Worm (Caenorhabditis elegans) whole organism, L4 larva: ENCODE measurements around the gene pqn-96.
A peak's percentile ranks its signal among the peaks of the same experiment; 100 is the strongest.

Experiments used
- D1046.2 ChIP-seq: fragments of 200-800 bp; sonication (Bioruptor generic); IDR thresholded peaks from 2 replicates; pipeline ENCODE4 v1.3.6; 2022; ENCODE audit warnings: missing genetic modification characterization, missing compliant biosample characterization
- F10B5.3 ChIP-seq: sonication (generic microtip); optimal IDR thresholded peaks from 2 replicates; lab custom pipeline; 2016; ENCODE audit warnings: mild to moderate bottlenecking, missing genetic modification characterization, missing compliant biosample characterization
- F26F4.8 ChIP-seq: fragments of 200-800 bp; sonication (Bioruptor generic); conservative IDR thresholded peaks from 2 replicates; pipeline ENCODE4 v1.3.6; 2022; ENCODE audit warnings: missing genetic modification characterization, missing compliant biosample characterization
- F37D6.2 ChIP-seq: sonication (generic microtip); optimal IDR thresholded peaks from 2 replicates; lab custom pipeline; 2016; ENCODE audit warnings: mild to moderate bottlenecking, missing genetic modification characterization, missing compliant biosample characterization
- F44E2.7 ChIP-seq: fragments of 200-800 bp; sonication (Bioruptor generic); IDR thresholded peaks from 2 replicates; pipeline ENCODE4 v2.1.2; 2022; ENCODE audit warnings: missing genetic modification characterization, missing compliant biosample characterization
- T20F7.1 ChIP-seq: fragments of 200-800 bp; sonication (Bioruptor generic); optimal IDR thresholded peaks from 2 replicates; lab custom pipeline; 2018; ENCODE audit warnings: mild to moderate bottlenecking, missing genetic modification characterization, missing compliant biosample characterization
- ZK546.5 ChIP-seq, 2 experiments: sonication (generic microtip); optimal IDR thresholded peaks; 2 replicates each; lab custom pipeline; 2017; ENCODE audit warnings: missing biosample characterization in 2 of 2, missing genetic modification characterization in 2 of 2
- aha-1 ChIP-seq: fragments of 150-350 bp; peaks from one replicate; lab custom pipeline; 2014; ENCODE audit warnings: missing biosample characterization, missing genetic modification characterization
- aly-2 ChIP-seq: sonication (generic microtip); optimal IDR thresholded peaks from 2 replicates; lab custom pipeline; 2018; ENCODE audit warnings: missing biosample characterization, missing genetic modification characterization
- attf-4 ChIP-seq: sonication (generic microtip); optimal IDR thresholded peaks from 3 replicates; lab custom pipeline; 2017; ENCODE audit warnings: missing biosample characterization, missing genetic modification characterization
- ceh-32 ChIP-seq: sonication (generic microtip); optimal IDR thresholded peaks from 2 replicates; lab custom pipeline; 2016; ENCODE audit warnings: mild to moderate bottlenecking, missing genetic modification characterization, missing compliant biosample characterization; ENCODE audit not compliant: poor library complexity
- ces-1 ChIP-seq: fragments of 150-350 bp; sonication (generic microtip); optimal IDR thresholded peaks from 4 replicates; lab custom pipeline; 2014; ENCODE audit warnings: missing biosample characterization, missing genetic modification reagents, missing genetic modification characterization
- ctbp-1 ChIP-seq: fragments of 200-800 bp; sonication (Bioruptor generic); IDR thresholded peaks from 2 replicates; pipeline ENCODE4 v1.3.6; 2022; ENCODE audit warnings: missing genetic modification reagents, missing genetic modification characterization, missing compliant biosample characterization
- daf-8 ChIP-seq: fragments of 200-800 bp; sonication (Bioruptor generic); IDR thresholded peaks from 2 replicates; pipeline ENCODE4 v1.3.6; 2022; ENCODE audit warnings: missing genetic modification characterization, missing compliant biosample characterization
- dmd-9 ChIP-seq: fragments of 200-800 bp; sonication (Bioruptor generic); IDR thresholded peaks from 2 replicates; pipeline ENCODE4 v1.3.6; 2022; ENCODE audit warnings: missing genetic modification reagents, missing genetic modification characterization, missing compliant biosample characterization
- dve-1 ChIP-seq: sonication (generic microtip); optimal IDR thresholded peaks from 2 replicates; lab custom pipeline; 2017; ENCODE audit warnings: antibody characterized with exemption, mild to moderate bottlenecking, missing genetic modification characterization, missing compliant biosample characterization; ENCODE audit not compliant: insufficient read depth
- gei-8 ChIP-seq: fragments of 200-800 bp; sonication (Bioruptor generic); optimal IDR thresholded peaks from 2 replicates; lab custom pipeline; 2018; ENCODE audit warnings: mild to moderate bottlenecking, missing genetic modification characterization, missing compliant biosample characterization
- hlh-11 ChIP-seq: fragments of 200-800 bp; sonication (Bioruptor generic); optimal IDR thresholded peaks from 2 replicates; lab custom pipeline; 2018; ENCODE audit warnings: mild to moderate bottlenecking, missing genetic modification characterization, missing compliant biosample characterization
- hlh-30 ChIP-seq: sonication (generic microtip); optimal IDR thresholded peaks from 2 replicates; lab custom pipeline; 2017; ENCODE audit warnings: antibody characterized with exemption, mild to moderate bottlenecking, missing genetic modification characterization, missing compliant biosample characterization; ENCODE audit not compliant: insufficient read depth
- hmg-1.1 ChIP-seq: fragments of 200-800 bp; sonication (Bioruptor generic); IDR thresholded peaks from 2 replicates; pipeline ENCODE4 v1.3.6; 2022; ENCODE audit warnings: missing genetic modification reagents, missing genetic modification characterization, missing compliant biosample characterization
- jun-1 ChIP-seq: fragments of 150-350 bp; optimal IDR thresholded peaks from 2 replicates; lab custom pipeline; 2014; ENCODE audit warnings: missing biosample characterization, missing genetic modification reagents, missing genetic modification characterization
- lin-1 ChIP-seq: fragments of 200-800 bp; sonication (Bioruptor generic); IDR thresholded peaks from 2 replicates; pipeline ENCODE4 v1.3.6; 2022; ENCODE audit warnings: missing genetic modification reagents, missing genetic modification characterization, missing compliant biosample characterization
- lin-13 ChIP-seq: fragments of 150-350 bp; optimal IDR thresholded peaks from 2 replicates; lab custom pipeline; 2014; ENCODE audit warnings: missing biosample characterization, missing genetic modification reagents, missing genetic modification characterization
- lir-3 ChIP-seq: sonication (generic microtip); optimal IDR thresholded peaks from 2 replicates; lab custom pipeline; 2016; ENCODE audit warnings: mild to moderate bottlenecking, missing genetic modification characterization, missing compliant biosample characterization
- lsy-2 ChIP-seq, 2 experiments: fragments of 150-350 bp in 1 of 2; sonication (generic microtip) in 1 of 2; optimal IDR thresholded peaks; 2 replicates each; lab custom pipeline; 2014 to 2017; ENCODE audit warnings: missing biosample characterization in 2 of 2, missing genetic modification characterization in 2 of 2
- mdl-1 ChIP-seq, 2 experiments: fragments of 150-350 bp in 1 of 2; sonication (generic microtip) in 1 of 2; optimal IDR thresholded peaks; 2 replicates each; lab custom pipeline; 2014 to 2017; ENCODE audit warnings: missing biosample characterization in 2 of 2, missing genetic modification characterization in 2 of 2
- mep-1 ChIP-seq: fragments of 150-350 bp; sonication (generic microtip); optimal IDR thresholded peaks from 3 replicates; lab custom pipeline; 2014; ENCODE audit warnings: missing biosample characterization, missing genetic modification characterization
- mes-2 ChIP-seq: sonication (generic microtip); optimal IDR thresholded peaks from 2 replicates; lab custom pipeline; 2016; ENCODE audit warnings: missing genotype, mild to moderate bottlenecking, missing genetic modification characterization, missing compliant biosample characterization; ENCODE audit not compliant: poor library complexity, severe bottlenecking
- mxl-2 ChIP-seq: fragments of 200-800 bp; sonication (Bioruptor generic); conservative IDR thresholded peaks from 2 replicates; pipeline ENCODE4 v1.3.6; 2022; ENCODE audit warnings: missing genetic modification reagents, missing genetic modification characterization, missing compliant biosample characterization
- mxl-3 ChIP-seq: fragments of 200-800 bp; sonication (Bioruptor generic); optimal IDR thresholded peaks from 2 replicates; lab custom pipeline; 2018; ENCODE audit warnings: mild to moderate bottlenecking, missing genetic modification characterization, missing compliant biosample characterization
- nhr-25 ChIP-seq: sonication (generic microtip); optimal IDR thresholded peaks from 2 replicates; lab custom pipeline; 2017; ENCODE audit warnings: missing genetic modification characterization, mild to moderate bottlenecking, missing compliant biosample characterization, antibody characterized with exemption, moderate library complexity, borderline replicate concordance; ENCODE audit not compliant: insufficient read depth
- nhr-28 ChIP-seq: fragments of 150-350 bp; optimal IDR thresholded peaks from 2 replicates; lab custom pipeline; 2014; ENCODE audit warnings: missing biosample characterization, missing genetic modification characterization
- nhr-41 ChIP-seq: fragments of 200-800 bp; sonication (Bioruptor generic); IDR thresholded peaks from 2 replicates; pipeline ENCODE4 v1.3.6; 2022; ENCODE audit warnings: missing genetic modification reagents, missing genetic modification characterization, missing compliant biosample characterization
- nhr-42 ChIP-seq: fragments of 200-800 bp; sonication (Bioruptor generic); IDR thresholded peaks from 2 replicates; pipeline ENCODE4 v1.3.6; 2022; ENCODE audit warnings: missing genetic modification characterization, missing compliant biosample characterization
- nhr-6 ChIP-seq: fragments of 150-350 bp; optimal IDR thresholded peaks from 2 replicates; lab custom pipeline; 2014; ENCODE audit warnings: missing biosample characterization, missing genetic modification characterization
- pha-4 ChIP-seq, 2 experiments: fragments of 150-350 bp in 1 of 2; fragments of 200-800 bp in 1 of 2; sonication (Bioruptor generic) in 1 of 2; IDR thresholded peaks in 1 of 2; optimal IDR thresholded peaks in 1 of 2; 2 replicates each; pipeline versions ENCODE4 v1.3.6 to Lab custom; 2014 to 2022; ENCODE audit warnings: missing genetic modification characterization in 2 of 2, missing genetic modification reagents in 2 of 2, missing biosample characterization in 1 of 2, missing compliant biosample characterization in 1 of 2
- php-3 ChIP-seq: fragments of 200-800 bp; sonication (Bioruptor generic); IDR thresholded peaks from 2 replicates; pipeline ENCODE4 v1.3.6; 2022; ENCODE audit warnings: missing genetic modification reagents, missing genetic modification characterization, missing compliant biosample characterization
- pqm-1 ChIP-seq: sonication (generic microtip); optimal IDR thresholded peaks from 2 replicates; lab custom pipeline; 2017; ENCODE audit warnings: missing biosample characterization, missing genetic modification characterization
- skn-1 ChIP-seq: fragments of 150-350 bp; optimal IDR thresholded peaks from 2 replicates; lab custom pipeline; 2014; ENCODE audit warnings: missing biosample characterization, missing genetic modification characterization
- unc-130 ChIP-seq: sonication (generic microtip); optimal IDR thresholded peaks from 2 replicates; lab custom pipeline; 2016; ENCODE audit warnings: missing genetic modification reagents, missing genetic modification characterization, missing compliant biosample characterization
- unc-39 ChIP-seq: sonication (generic microtip); optimal IDR thresholded peaks from 2 replicates; lab custom pipeline; 2017; ENCODE audit warnings: missing biosample characterization, missing genetic modification characterization
- vab-7 ChIP-seq: fragments of 200-800 bp; sonication (Bioruptor generic); IDR thresholded peaks from 2 replicates; pipeline ENCODE4 v1.3.6; 2022; ENCODE audit warnings: missing genetic modification reagents, missing genetic modification characterization, missing compliant biosample characterization
- zfp-2 ChIP-seq: sonication (generic microtip); optimal IDR thresholded peaks from 2 replicates; lab custom pipeline; 2016; ENCODE audit warnings: mild to moderate bottlenecking, missing genetic modification characterization, missing compliant biosample characterization
- zfp-3 ChIP-seq: fragments of 200-800 bp; sonication (Bioruptor generic); conservative IDR thresholded peaks from 2 replicates; pipeline ENCODE4 v1.3.6; 2022; ENCODE audit warnings: missing genetic modification reagents, missing genetic modification characterization, missing compliant biosample characterization
- zip-11 ChIP-seq: fragments of 200-800 bp; sonication (Bioruptor generic); IDR thresholded peaks from 2 replicates; pipeline ENCODE4 v1.3.6; 2022; ENCODE audit warnings: missing genetic modification characterization, missing compliant biosample characterization
- ztf-11 ChIP-seq: fragments of 150-350 bp; optimal IDR thresholded peaks from 2 replicates; lab custom pipeline; 2014; ENCODE audit warnings: missing biosample characterization, missing genetic modification characterization
- ztf-7 ChIP-seq: fragments of 150-350 bp; optimal IDR thresholded peaks from 2 replicates; lab custom pipeline; 2014; ENCODE audit warnings: missing biosample characterization, missing genetic modification characterization

The pqn-96 gene

ce11 chrIII:8426271-8426670, 12.9 kb downstream of the pqn-96 start, which contains the start of gene cec-1:
Gene cec-1, plus strand, starts transcription at chrIII:8426333.
- TF ChIP-seq mep-1 (tag; lab: Kevin White, UChicago) = peak; percentile 10
- TF ChIP-seq ces-1 (GFP tag; lab: Kevin White, UChicago) = peak; percentile 57
- TF ChIP-seq unc-39 (tag; lab: Kevin White, UChicago) = no peak
- TF ChIP-seq lsy-2 (tag; optimal IDR thresholded peaks at IDR 0.05; lab: Kevin White, UChicago) = peak in 1 of 2 experiments; percentile 52
- TF ChIP-seq lin-1 (GFP tag; lab: Robert Waterston, UW) = no peak
- TF ChIP-seq mes-2 (tag; lab: Kevin White, UChicago) = peak; percentile 12
- peak; percentile 30 for TF ChIP-seq nhr-28 (tag; lab: Kevin White, UChicago)
- peak; percentile 8 for TF ChIP-seq hlh-11 (tag; lab: Kevin White, UChicago)
- no peak for TF ChIP-seq dmd-9 (GFP tag; lab: Robert Waterston, UW)
- no peak for TF ChIP-seq mxl-2 (GFP tag; lab: Robert Waterston, UW)
- TF ChIP-seq dve-1 (tag; lab: Kevin White, UChicago) = peak; percentile 44

ce11 chrIII:8425076-8425475, 14.1 kb downstream of the pqn-96 start:
- peak; percentile 81 for TF ChIP-seq hlh-30 (tag; lab: Kevin White, UChicago)
- TF ChIP-seq lin-13 (GFP tag; lab: Kevin White, UChicago) = no peak
- no peak for TF ChIP-seq F44E2.7
- peak; percentile 77 for TF ChIP-seq mep-1 (tag; lab: Kevin White, UChicago)
- TF ChIP-seq hmg-1.1 (GFP tag; lab: Robert Waterston, UW) = peak; percentile 71; the same call in 1 of the 2 replicates
- TF ChIP-seq F10B5.3 = no peak
- 0 out of 2 replicates have a peak, but pooled peaks have one; percentile 12 for TF ChIP-seq nhr-42
- TF ChIP-seq mxl-2 (GFP tag; lab: Robert Waterston, UW) = no peak
- no peak for TF ChIP-seq zfp-3 (GFP tag; lab: Robert Waterston, UW)
- TF ChIP-seq unc-130 (GFP tag; lab: Kevin White, UChicago) = no peak
- TF ChIP-seq lsy-2 (tag; optimal IDR thresholded peaks at IDR 0.05; lab: Kevin White, UChicago) = peak; percentile 64 to 81
- no peak for TF ChIP-seq unc-39 (tag; lab: Kevin White, UChicago)
- TF ChIP-seq nhr-25 (tag; lab: Kevin White, UChicago) = no peak
- peak; percentile 69 for TF ChIP-seq mxl-3 (GFP tag; lab: Kevin White, UChicago)
- TF ChIP-seq zfp-2 (tag; lab: Kevin White, UChicago) = no peak
- no peak for TF ChIP-seq F26F4.8 (GFP tag; lab: Robert Waterston, UW)
- TF ChIP-seq D1046.2 (GFP tag; lab: Robert Waterston, UW) = no peak
- no peak for TF ChIP-seq ztf-7 (tag; lab: Kevin White, UChicago)
- no peak for TF ChIP-seq ztf-11 (tag; lab: Kevin White, UChicago)
- TF ChIP-seq T20F7.1 = peak; percentile 82
- no peak for TF ChIP-seq aly-2 (tag; lab: Kevin White, UChicago)
- no peak for TF ChIP-seq zip-11 (GFP tag; lab: Robert Waterston, UW)
- TF ChIP-seq pqm-1 (tag; lab: Kevin White, UChicago) = peak; percentile 40
- TF ChIP-seq nhr-41 (GFP tag; lab: Robert Waterston, UW) = 0 out of 2 replicates have a peak, but pooled peaks have one; percentile 37
- TF ChIP-seq F37D6.2 (tag; lab: Kevin White, UChicago) = peak; percentile 30
- TF ChIP-seq pha-4 (GFP tag; IDR thresholded peaks at IDR 0.05; lab: Robert Waterston, UW) = peak; percentile 58
- TF ChIP-seq pha-4 (tag; optimal IDR thresholded peaks at IDR 0.05; lab: Kevin White, UChicago) = no peak
- TF ChIP-seq ctbp-1 (GFP tag; lab: Robert Waterston, UW) = no peak
- TF ChIP-seq vab-7 = 0 out of 2 replicates have a peak, but pooled peaks have one; percentile 22
- TF ChIP-seq attf-4 (tag; lab: Kevin White, UChicago) = no peak
- peak; percentile 40 for TF ChIP-seq nhr-6 (tag; lab: Kevin White, UChicago)
- no peak for TF ChIP-seq ZK546.5 (tag; optimal IDR thresholded peaks at IDR 0.05; lab: Kevin White, UChicago)
- no peak for TF ChIP-seq daf-8
- peak in 1 of 2 experiments; percentile 61 for TF ChIP-seq mdl-1 (tag; optimal IDR thresholded peaks at IDR 0.05; lab: Kevin White, UChicago)
- no peak for TF ChIP-seq ces-1 (GFP tag; lab: Kevin White, UChicago)
- TF ChIP-seq skn-1 (tag; lab: Kevin White, UChicago) = no peak
- no peak for TF ChIP-seq ceh-32 (tag; lab: Kevin White, UChicago)
- TF ChIP-seq jun-1 (tag; lab: Kevin White, UChicago) = peak; percentile 72
- TF ChIP-seq gei-8 (GFP tag; lab: Kevin White, UChicago) = no peak
- 0 out of 2 replicates have a peak, but pooled peaks have one; percentile 6 for TF ChIP-seq php-3
- TF ChIP-seq lir-3 = no peak
- 0 out of 2 replicates have a peak, but pooled peaks have one; percentile 31 for TF ChIP-seq lin-1 (GFP tag; lab: Robert Waterston, UW)
- peak; percentile 97 for TF ChIP-seq aha-1
